Worm (Caenorhabditis elegans) whole organism, L1 larva: ENCODE measurements around the gene Y73F8A.10.

Source experiments
- C16A3.4 ChIP-seq: fragments of 150-350 bp; optimal IDR thresholded peaks from 2 replicates; lab custom pipeline; 2014; ENCODE audit warnings: missing biosample characterization, missing genetic modification characterization
- C34B4.2 ChIP-seq: sonication (generic microtip); optimal IDR thresholded peaks from 2 replicates; lab custom pipeline; 2017; ENCODE audit warnings: mild to moderate bottlenecking, missing genetic modification characterization, missing compliant biosample characterization
- aha-1 ChIP-seq: fragments of 150-350 bp; optimal IDR thresholded peaks from 2 replicates; lab custom pipeline; 2014; ENCODE audit warnings: missing biosample characterization, missing genetic modification characterization
- aly-2 ChIP-seq: fragments of 150-350 bp; optimal IDR thresholded peaks from 2 replicates; lab custom pipeline; 2014; ENCODE audit warnings: missing biosample characterization, missing genetic modification characterization
- blmp-1 ChIP-seq: fragments of 150-350 bp; optimal IDR thresholded peaks from 2 replicates; lab custom pipeline; 2014; ENCODE audit warnings: missing biosample characterization, missing genetic modification characterization
- ceh-63 ChIP-seq: fragments of 200-800 bp; sonication (Bioruptor generic); optimal IDR thresholded peaks from 2 replicates; lab custom pipeline; 2018; ENCODE audit warnings: mild to moderate bottlenecking, missing genetic modification characterization, missing compliant biosample characterization
- ceh-82 ChIP-seq, 3 experiments: fragments of 150-350 bp in 1 of 3; sonication (generic microtip) in 2 of 3; optimal IDR thresholded peaks; 2 replicates each; lab custom pipeline; 2014 to 2017; ENCODE audit warnings: missing biosample characterization in 3 of 3, missing genetic modification characterization in 3 of 3
- ceh-90 ChIP-seq: sonication (generic microtip); optimal IDR thresholded peaks from 2 replicates; lab custom pipeline; 2016; ENCODE audit warnings: missing genetic modification characterization, missing compliant biosample characterization
- dpl-1 ChIP-seq, 3 experiments: fragments of 150-350 bp in 2 of 3; sonication (generic microtip) in 1 of 3; optimal IDR thresholded peaks; 2 replicates each; lab custom pipeline; 2014 to 2017; ENCODE audit warnings: missing biosample characterization in 3 of 3, missing genetic modification characterization in 3 of 3, missing genetic modification reagents in 3 of 3
- dsc-1 ChIP-seq: sonication (generic microtip); optimal IDR thresholded peaks from 2 replicates; lab custom pipeline; 2016; ENCODE audit warnings: mild to moderate bottlenecking, missing genetic modification characterization, missing compliant biosample characterization
- efl-1 ChIP-seq, 4 experiments: fragments of 150-350 bp; optimal IDR thresholded peaks in 3 of 4; peaks in 1 of 4; 1 replicate in 1 of 4; 2 replicates in 3 of 4; lab custom pipeline; 2014; ENCODE audit warnings: missing biosample characterization in 2 of 4, missing genetic modification characterization in 2 of 4, missing genetic modification reagents in 2 of 4
- ets-5 ChIP-seq: fragments of 200-800 bp; sonication (Bioruptor generic); IDR thresholded peaks from 2 replicates; pipeline ENCODE4 v1.3.6; 2022; ENCODE audit warnings: missing genetic modification characterization, missing compliant biosample characterization
- fkh-10 ChIP-seq: sonication (generic microtip); optimal IDR thresholded peaks from 2 replicates; lab custom pipeline; 2017; ENCODE audit warnings: missing biosample characterization, missing genetic modification reagents, missing genetic modification characterization
- fkh-4 ChIP-seq: sonication (generic microtip); optimal IDR thresholded peaks from 2 replicates; lab custom pipeline; 2016; ENCODE audit warnings: missing compliant biosample characterization, missing genetic modification characterization, borderline replicate concordance
- fos-1 ChIP-seq: fragments of 150-350 bp; optimal IDR thresholded peaks from 2 replicates; lab custom pipeline; 2014; ENCODE audit warnings: missing biosample characterization, missing genetic modification characterization
- grh-1 ChIP-seq: fragments of 200-800 bp; sonication (Bioruptor generic); IDR thresholded peaks from 2 replicates; pipeline ENCODE4 v1.3.6; 2022; ENCODE audit warnings: missing genetic modification reagents, missing genetic modification characterization, missing compliant biosample characterization
- hlh-4 ChIP-seq: sonication (generic microtip); optimal IDR thresholded peaks from 2 replicates; lab custom pipeline; 2016; ENCODE audit warnings: mild to moderate bottlenecking, missing genetic modification characterization, missing compliant biosample characterization
- irx-1 ChIP-seq: sonication (generic microtip); optimal IDR thresholded peaks from 2 replicates; lab custom pipeline; 2016; ENCODE audit warnings: missing genetic modification characterization, missing compliant biosample characterization
- lin-15B ChIP-seq: fragments of 150-350 bp; sonication (generic microtip); optimal IDR thresholded peaks from 3 replicates; lab custom pipeline; 2014; ENCODE audit warnings: missing biosample characterization, missing genetic modification characterization
- lir-3 ChIP-seq: sonication (generic microtip); optimal IDR thresholded peaks from 2 replicates; lab custom pipeline; 2016; ENCODE audit warnings: mild to moderate bottlenecking, missing genetic modification characterization, moderate library complexity, missing compliant biosample characterization; ENCODE audit not compliant: poor library complexity
- nhr-20 ChIP-seq: sonication (generic microtip); optimal IDR thresholded peaks from 2 replicates; lab custom pipeline; 2016; ENCODE audit warnings: mild to moderate bottlenecking, missing genetic modification characterization, missing compliant biosample characterization
- nhr-237 ChIP-seq: fragments of 150-350 bp; optimal IDR thresholded peaks from 2 replicates; lab custom pipeline; 2014; ENCODE audit warnings: missing biosample characterization, missing genetic modification characterization
- nhr-71 ChIP-seq: sonication (generic microtip); optimal IDR thresholded peaks from 2 replicates; lab custom pipeline; 2016; ENCODE audit warnings: mild to moderate bottlenecking, missing genetic modification characterization, moderate library complexity, missing compliant biosample characterization
- nhr-84 ChIP-seq: sonication (generic microtip); optimal IDR thresholded peaks from 2 replicates; lab custom pipeline; 2017; ENCODE audit warnings: missing biosample characterization, missing genetic modification characterization
- nhr-90 ChIP-seq: sonication (generic microtip); optimal IDR thresholded peaks from 2 replicates; lab custom pipeline; 2016; ENCODE audit warnings: mild to moderate bottlenecking, missing genetic modification characterization, missing compliant biosample characterization; ENCODE audit not compliant: poor library complexity
- pqm-1 ChIP-seq: sonication (generic microtip); optimal IDR thresholded peaks from 3 replicates; lab custom pipeline; 2017; ENCODE audit warnings: missing biosample characterization, missing genetic modification characterization
- rnt-1 ChIP-seq: sonication (generic microtip); optimal IDR thresholded peaks from 2 replicates; lab custom pipeline; 2016; ENCODE audit warnings: mild to moderate bottlenecking, missing genetic modification characterization, moderate library complexity, missing compliant biosample characterization
- skn-1 ChIP-seq: fragments of 150-350 bp; optimal IDR thresholded peaks from 2 replicates; lab custom pipeline; 2014; ENCODE audit warnings: missing biosample characterization, missing genetic modification characterization
- snu-23 ChIP-seq: sonication (generic microtip); optimal IDR thresholded peaks from 2 replicates; lab custom pipeline; 2016; ENCODE audit warnings: missing genetic modification characterization, missing compliant biosample characterization
- sox-4 ChIP-seq: sonication (generic microtip); optimal IDR thresholded peaks from 2 replicates; lab custom pipeline; 2016; ENCODE audit warnings: missing genetic modification characterization, missing compliant biosample characterization
- tlp-1 ChIP-seq: fragments of 150-350 bp; optimal IDR thresholded peaks from 2 replicates; lab custom pipeline; 2014; ENCODE audit warnings: missing biosample characterization, missing genetic modification characterization
- unc-30 ChIP-seq: sonication (generic microtip); optimal IDR thresholded peaks from 2 replicates; lab custom pipeline; 2017; ENCODE audit warnings: missing biosample characterization, missing genetic modification characterization
- zag-1 ChIP-seq: fragments of 150-350 bp; optimal IDR thresholded peaks from 2 replicates; lab custom pipeline; 2014; ENCODE audit warnings: missing biosample characterization, missing genetic modification characterization
- zip-4 ChIP-seq: fragments of 200-800 bp; sonication (Bioruptor generic); optimal IDR thresholded peaks from 2 replicates; lab custom pipeline; 2018; ENCODE audit warnings: mild to moderate bottlenecking, missing genetic modification characterization, moderate library complexity, missing compliant biosample characterization
- ztf-11 ChIP-seq, 2 experiments: sonication (generic microtip); optimal IDR thresholded peaks; 2 replicates each; lab custom pipeline; 2016 to 2017; ENCODE audit warnings: missing genetic modification characterization in 2 of 2, missing biosample characterization in 1 of 2, missing compliant biosample characterization in 1 of 2
- ztf-4 ChIP-seq: fragments of 150-350 bp; optimal IDR thresholded peaks from 2 replicates; lab custom pipeline; 2014; ENCODE audit warnings: missing biosample characterization, missing genetic modification characterization

Y73F8A.10 gene

ce11 chrIV:15289508-15289907, 4.6 kb upstream of the Y73F8A.10 start:
- TF ChIP-seq efl-1 (optimal IDR thresholded peaks at IDR 0.05; lab: Kevin White, UChicago) (no peak), efl-1 (GFP tag; optimal IDR thresholded peaks at IDR 0.05 in 1 of 2; lab: Kevin White, UChicago) (peak in 1 of 2 experiments; percentile 91), nhr-20 (tag; lab: Kevin White, UChicago) (peak; percentile 6), nhr-90 (tag; lab: Kevin White, UChicago) (peak; percentile 30), ztf-4 (no peak)
- TF ChIP-seq, all 84 proteins: peak for 3

ce11 chrIV:15291162-15291561, 3.0 kb upstream of the Y73F8A.10 start, which contains the start of gene pqn-90:
Gene pqn-90, minus strand, starts transcription at chrIV:15291262.
- TF ChIP-seq zip-4, result no peak
- TF ChIP-seq fkh-4 (tag; lab: Kevin White, UChicago), result no peak
- TF ChIP-seq ceh-63 (GFP tag; lab: Kevin White, UChicago), result no peak
- TF ChIP-seq unc-30, result no peak
- TF ChIP-seq tlp-1 (tag; lab: Kevin White, UChicago), result no peak
- TF ChIP-seq, all 84 proteins: peak for 0

- TF ChIP-seq dpl-1 (GFP tag; optimal IDR thresholded peaks at IDR 0.05; lab: Kevin White, UChicago) (no peak), efl-1 (optimal IDR thresholded peaks at IDR 0.05; lab: Kevin White, UChicago) (no peak), efl-1 (GFP tag; optimal IDR thresholded peaks at IDR 0.05 in 1 of 2; lab: Kevin White, UChicago) (peak in 1 of 2 experiments; percentile 83), zip-4 (no peak)
These were observed 2.5 kb upstream of the Y73F8A.10 start, which contains the start of gene pqn-91 for ce11 chrIV:15291607-15292006. Gene pqn-91, plus strand, starts transcription at chrIV:15291907.

ce11 chrIV:15300041-15300440, 5.9 kb downstream of the Y73F8A.10 start:
- TF ChIP-seq hlh-4 (tag; lab: Kevin White, UChicago), result no peak
- no peak for TF ChIP-seq pqm-1
- no peak for TF ChIP-seq aha-1 (tag; lab: Kevin White, UChicago)
- TF ChIP-seq dsc-1 (tag; lab: Kevin White, UChicago), result no peak
- no peak for TF ChIP-seq C16A3.4 (tag; lab: Kevin White, UChicago)
- no peak for TF ChIP-seq zag-1 (tag; lab: Kevin White, UChicago)
- TF ChIP-seq ceh-90, result no peak
- TF ChIP-seq lir-3 (tag; lab: Kevin White, UChicago), result no peak
- no peak for TF ChIP-seq lin-15B (tag; lab: Kevin White, UChicago)
- no peak for TF ChIP-seq ztf-4
- TF ChIP-seq aly-2 (tag; lab: Kevin White, UChicago), result no peak
- no peak for TF ChIP-seq blmp-1
- no peak for TF ChIP-seq snu-23 (GFP tag; lab: Kevin White, UChicago)
- no peak for TF ChIP-seq fos-1 (tag; lab: Kevin White, UChicago)
- no peak for TF ChIP-seq ztf-11 (tag; optimal IDR thresholded peaks at IDR 0.05; lab: Kevin White, UChicago)

ce11 chrIV:15302151-15302550, 8.0 kb downstream of the Y73F8A.10 start, which contains the start of gene best-21:
Gene best-21, plus strand, starts transcription at chrIV:15302451.
- TF ChIP-seq dpl-1 (GFP tag; optimal IDR thresholded peaks at IDR 0.05; lab: Kevin White, UChicago) (no peak), rnt-1 (tag; lab: Kevin White, UChicago) (no peak), nhr-237 (tag; lab: Kevin White, UChicago) (no peak), ztf-11 (tag; optimal IDR thresholded peaks at IDR 0.05; lab: Kevin White, UChicago) (no peak), skn-1 (tag; lab: Kevin White, UChicago) (no peak), fkh-10 (no peak), sox-4 (tag; lab: Kevin White, UChicago) (no peak), C34B4.2 (tag; lab: Kevin White, UChicago) (no peak), ceh-82 (tag; optimal IDR thresholded peaks at IDR 0.05; lab: Kevin White, UChicago) (no peak), C16A3.4 (tag; lab: Kevin White, UChicago) (no peak), irx-1 (tag; lab: Kevin White, UChicago) (no peak), nhr-71 (tag; lab: Kevin White, UChicago) (no peak), nhr-84 (no peak), grh-1 (GFP tag; lab: Robert Waterston, UW) (no peak), ets-5 (GFP tag; lab: Robert Waterston, UW) (no peak), blmp-1 (no peak), nhr-20 (tag; lab: Kevin White, UChicago) (no peak), aha-1 (tag; lab: Kevin White, UChicago) (no peak), tlp-1 (tag; lab: Kevin White, UChicago) (no peak), unc-30 (no peak)
- TF ChIP-seq, all 84 proteins: peak for 0
